Worm (Caenorhabditis elegans): ENCODE results near the gene C32B5.18.

- no peak for TF ChIP-seq zip-5 (tag; optimal IDR thresholded peaks at IDR 0.05)
- no peak for TF ChIP-seq ama-1 (optimal IDR thresholded peaks at IDR 0.05)
- no peak for TF ChIP-seq nhr-11 (tag; optimal IDR thresholded peaks at IDR 0.05)
- TF ChIP-seq ceh-19 (GFP tag; optimal IDR thresholded peaks at IDR 0.05): no peak
Observed at ce11 chrII:961961-962360, 1.6 kb downstream of the C32B5.18 start, which contains the start of gene C32B5.13.
